Worm (Caenorhabditis elegans): Measurements from ENCODE around the gene nhr-50.

nhr-50 gene

ce11 chrV:16045837-16046236 is 45.4 kb upstream of the nhr-50 start, which contains the start of gene T10C6.15:
Gene T10C6.15, minus strand, starts transcription at chrV:16045940.
- TF ChIP-seq nhr-179 (tag; optimal IDR thresholded peaks at IDR 0.05) (no peak), F23B12.7 (tag; optimal IDR thresholded peaks at IDR 0.05; ENCODE audit: insufficient read depth) (no peak), pha-4 (tag; optimal IDR thresholded peaks at IDR 0.05) (peak; percentile 70), B0019.2 (GFP tag; conservative IDR thresholded peaks at IDR 0.05) (no peak), ztf-22 (GFP tag; optimal IDR thresholded peaks at IDR 0.05) (peak; percentile 71), madf-8 (GFP tag; conservative IDR thresholded peaks at IDR 0.05) (no peak), rcor-1 (GFP tag; IDR thresholded peaks at IDR 0.05) (no peak), let-607 (tag; optimal IDR thresholded peaks at IDR 0.05) (peak in 1 of 2 experiments; percentile 38), egl-18 (GFP tag; IDR thresholded peaks at IDR 0.05) (no peak), madf-10 (tag; optimal IDR thresholded peaks at IDR 0.05) (peak; percentile 18), mel-28 (tag; optimal IDR thresholded peaks at IDR 0.05; ENCODE audit: borderline replicate concordance) (no peak), B0336.3 (GFP tag; IDR thresholded peaks at IDR 0.05) (0 out of 2 replicates have a peak, but pooled peaks have one; percentile 56), Y56A3A.18 (GFP tag; IDR thresholded peaks at IDR 0.05) (no peak), B0035.1 (tag; optimal IDR thresholded peaks at IDR 0.05) (no peak), cebp-1 (GFP tag; IDR thresholded peaks at IDR 0.05) (no peak), cebp-1 (tag; optimal IDR thresholded peaks at IDR 0.05) (no peak), tbp1 (GFP tag; optimal IDR thresholded peaks at IDR 0.05) (peak; percentile 48), atf-7 (tag; optimal IDR thresholded peaks at IDR 0.05) (peak; percentile 66), mes-4 (tag; optimal IDR thresholded peaks at IDR 0.05) (no peak), dox-1 (GFP tag; IDR thresholded peaks at IDR 0.05) (no peak), Y67H2A.10 (GFP tag; conservative IDR thresholded peaks at IDR 0.05) (no peak), egl-44 (GFP tag; IDR thresholded peaks at IDR 0.05) (0 out of 2 replicates have a peak, but pooled peaks have one; percentile 51), athp-1 (tag; optimal IDR thresholded peaks at IDR 0.05) (no peak), zfh-2 (GFP tag; conservative IDR thresholded peaks at IDR 0.05) (no peak), nhr-80 (tag; optimal IDR thresholded peaks at IDR 0.05) (peak; percentile 83), egrh-3 (GFP tag; IDR thresholded peaks at IDR 0.05) (no peak), snpc-4 (GFP tag; optimal IDR thresholded peaks at IDR 0.05) (no peak), snpc-4 (tag; optimal IDR thresholded peaks at IDR 0.05) (peak in 1 of 4 experiments; percentile 9), hlh-26 (GFP tag; conservative IDR thresholded peaks at IDR 0.05) (no peak), lin-54 (GFP tag; optimal IDR thresholded peaks at IDR 0.05) (no peak), bed-2 (GFP tag; IDR thresholded peaks at IDR 0.05) (no peak), F33H1.4 (GFP tag; IDR thresholded peaks at IDR 0.05) (no peak), hlh-12 (tag; optimal IDR thresholded peaks at IDR 0.05) (no peak), C06A6.2 (GFP tag; conservative IDR thresholded peaks at IDR 0.05) (no peak), repo-1 (tag; optimal IDR thresholded peaks at IDR 0.05) (no peak), dpl-1 (GFP tag; optimal IDR thresholded peaks at IDR 0.05) (no peak), ztf-26 (tag; optimal IDR thresholded peaks at IDR 0.05) (no peak), lag-1 (GFP tag; IDR thresholded peaks at IDR 0.05) (no peak)

ce11 chrV:16043686-16044085 is 43.3 kb upstream of the nhr-50 start:
- TF ChIP-seq F55B11.4 (tag; optimal IDR thresholded peaks at IDR 0.05; ENCODE audit: borderline replicate concordance, insufficient read depth) (no peak), nhr-80 (tag; optimal IDR thresholded peaks at IDR 0.05) (peak; percentile 73)

DNA sequence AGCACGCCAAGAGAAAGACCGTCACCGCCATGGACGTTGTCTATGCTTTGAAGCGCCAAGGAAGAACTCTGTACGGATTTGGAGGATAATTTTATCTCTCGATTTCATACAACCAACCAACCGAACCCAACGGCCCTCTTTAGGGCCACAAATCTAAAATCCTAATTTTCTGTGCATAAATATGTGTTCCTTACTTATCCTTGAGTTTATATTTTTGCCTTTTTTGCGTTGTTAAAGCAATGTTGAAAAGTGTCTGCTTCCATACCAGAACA is 42.2 kb upstream of the nhr-50 start:
- TF ChIP-seq Y56A3A.18 (GFP tag; IDR thresholded peaks at IDR 0.05) = 0 out of 2 replicates have a peak, but pooled peaks have one; percentile 17
- no peak for TF ChIP-seq sdz-38 (tag; optimal IDR thresholded peaks at IDR 0.05)
- TF ChIP-seq somi-1 (GFP tag; optimal IDR thresholded peaks at IDR 0.05) = no peak
- TF ChIP-seq nfyb-1 (GFP tag; IDR thresholded peaks at IDR 0.05) = no peak
- TF ChIP-seq unc-130 (GFP tag; optimal IDR thresholded peaks at IDR 0.05) = no peak
- no peak for TF ChIP-seq hlh-12 (tag; optimal IDR thresholded peaks at IDR 0.05)
- TF ChIP-seq F37B4.10 (GFP tag; IDR thresholded peaks at IDR 0.05) = no peak
- no peak for TF ChIP-seq hrde-1 (tag; optimal IDR thresholded peaks at IDR 0.05; ENCODE audit: borderline replicate concordance)
- no peak for TF ChIP-seq ztf-28 (GFP tag; IDR thresholded peaks at IDR 0.05)
- TF ChIP-seq T26A5.8 (tag; optimal IDR thresholded peaks at IDR 0.05) = no peak
- 0 out of 2 replicates have a peak, but pooled peaks have one; percentile 7 for TF ChIP-seq ztf-25 (GFP tag; IDR thresholded peaks at IDR 0.05)
- TF ChIP-seq rpc-1 (optimal IDR thresholded peaks at IDR 0.05) = no peak
- no peak for TF ChIP-seq rpc-1 (tag; optimal IDR thresholded peaks at IDR 0.05)
- no peak; the same call in 1 of the 2 replicates for TF ChIP-seq rcor-1 (GFP tag; IDR thresholded peaks at IDR 0.05)
- no peak for TF ChIP-seq athp-1 (tag; optimal IDR thresholded peaks at IDR 0.05)
